Worm (Caenorhabditis elegans) whole organism, dauer: ENCODE data around the gene str-238.
"Not testable (repeated sequence)": the region's sequence is repeated elsewhere in the genome, so short reads cannot be mapped to it uniquely, and the experiment has no call there.

Experiments
- unc-62 ChIP-seq: sonication (generic microtip); optimal IDR thresholded peaks from 2 replicates; lab custom pipeline; 2017; ENCODE audit warnings: missing biosample characterization, missing genetic modification reagents, missing genetic modification characterization

str-238 gene

DNA sequence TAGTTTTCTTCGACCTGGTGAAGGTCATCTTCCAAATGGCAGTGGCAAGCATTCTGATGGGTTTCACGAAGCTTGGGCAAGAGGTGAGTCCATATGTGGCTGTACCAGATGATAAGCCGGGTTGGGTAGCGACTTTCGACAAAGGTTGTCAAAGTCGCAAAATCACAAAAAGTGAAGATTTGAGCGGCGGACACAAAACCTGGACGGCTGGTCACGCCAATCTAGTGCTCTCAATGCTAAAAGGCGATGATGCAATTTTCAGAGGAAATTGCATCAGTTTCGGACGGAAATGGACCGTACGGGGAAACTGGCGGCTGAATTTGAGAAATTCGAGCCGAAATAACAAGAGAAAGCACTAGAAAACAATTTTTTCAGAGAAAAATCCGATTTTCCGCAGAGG lies 32.4 kb downstream of the str-238 start:
- no peak for TF ChIP-seq unc-62

DNA sequence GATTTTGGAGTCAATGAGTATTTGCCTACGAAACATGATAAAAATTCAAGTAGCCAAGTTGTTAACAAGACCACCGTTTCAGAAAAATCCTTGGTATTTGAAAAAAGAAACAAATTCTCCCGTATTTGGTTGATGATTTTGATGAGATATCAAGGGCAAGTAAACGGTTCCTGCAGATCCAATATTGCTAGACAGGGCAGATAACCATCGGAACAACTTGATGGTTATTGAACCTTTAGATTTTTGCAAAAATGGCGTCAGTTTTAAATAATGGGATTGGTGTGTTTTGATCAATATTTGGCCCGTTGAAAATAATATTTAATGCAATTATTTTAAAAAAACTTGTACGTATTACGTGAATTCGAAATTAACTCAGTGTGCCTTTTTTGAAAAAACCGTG lies 35.4 kb downstream of the str-238 start:
- TF ChIP-seq unc-62: no peak

DNA sequence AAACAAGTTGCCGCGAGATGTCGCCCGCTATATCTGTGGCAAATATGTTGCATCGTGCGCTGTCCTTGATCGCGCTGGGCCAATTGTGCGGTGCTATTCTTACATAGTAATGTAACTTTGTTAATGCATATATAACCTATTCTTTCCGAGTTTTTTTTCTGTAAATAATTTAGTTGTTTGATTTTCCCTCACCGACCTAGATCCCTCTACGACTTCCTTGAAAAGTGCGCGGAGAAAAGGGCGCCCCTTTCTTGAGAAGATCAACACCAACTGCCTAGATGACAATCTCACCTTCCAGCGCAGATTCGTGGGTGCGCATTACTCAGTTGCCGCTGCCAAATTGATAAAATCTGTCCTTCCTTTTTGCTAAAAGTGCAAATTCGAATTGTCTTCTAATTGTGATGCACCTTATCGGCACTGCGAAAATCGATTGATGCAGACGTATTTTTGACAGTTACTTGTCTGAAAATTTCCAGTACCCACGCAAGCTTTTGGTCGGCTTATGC lies 36.8 kb downstream of the str-238 start:
- no peak for TF ChIP-seq unc-62

DNA sequence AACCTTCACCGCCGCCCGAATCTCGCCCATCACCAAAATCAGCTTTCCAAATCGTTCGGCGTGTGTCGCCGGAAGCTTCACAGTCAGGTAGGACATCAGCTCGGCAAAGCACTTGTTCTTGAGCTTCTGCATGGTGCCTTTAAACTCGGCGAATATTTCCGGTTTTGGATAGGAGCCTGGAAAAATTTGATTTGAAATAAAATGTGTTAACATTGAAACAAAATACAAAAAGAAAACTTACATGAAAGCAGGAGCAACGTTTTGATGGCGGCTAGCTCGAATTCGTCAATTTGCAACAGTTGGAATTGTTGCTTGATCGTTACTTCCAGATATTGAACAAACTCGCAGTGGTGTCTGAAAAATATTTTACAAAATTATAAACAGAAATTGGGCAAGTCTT lies 37.9 kb downstream of the str-238 start:
- TF ChIP-seq unc-62: no peak

DNA sequence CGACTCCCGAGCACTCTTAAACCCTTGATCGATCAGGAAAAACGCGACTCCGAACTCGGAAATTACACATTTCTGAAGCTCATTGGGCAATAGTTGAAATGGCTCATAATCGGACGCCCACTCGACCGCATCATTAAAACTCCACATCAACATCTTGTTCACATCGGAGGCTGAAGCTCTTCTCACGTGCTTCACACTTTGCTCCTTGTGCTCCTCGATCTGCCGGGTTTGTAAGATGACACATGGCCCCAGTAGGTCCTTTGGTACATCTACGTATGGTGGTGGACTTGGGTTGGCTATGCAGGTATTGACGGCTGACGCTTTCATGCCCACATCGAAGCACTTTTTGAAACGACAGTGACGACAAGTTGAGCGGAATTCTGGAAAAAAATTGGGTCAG lies 38.6 kb downstream of the str-238 start:
- no peak for TF ChIP-seq unc-62

DNA sequence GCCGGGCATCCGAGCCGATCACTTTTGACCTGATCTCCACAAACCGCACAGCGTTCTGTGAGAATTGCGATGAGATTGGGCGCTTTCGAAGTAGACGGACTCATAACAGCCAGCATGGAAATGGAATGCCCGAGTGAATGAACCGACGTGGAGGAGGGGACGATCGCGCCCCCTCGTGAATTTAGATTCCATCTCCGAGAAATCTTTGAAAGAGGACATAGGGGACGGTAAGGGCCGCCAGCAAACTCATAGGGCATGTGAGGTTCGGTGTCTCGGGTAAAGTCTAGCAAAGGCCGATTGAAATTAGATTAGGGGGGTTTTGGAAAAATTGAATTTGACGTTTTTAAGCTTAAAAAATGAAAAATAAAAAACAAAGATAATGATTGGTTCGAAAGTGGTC lies 39.7 kb downstream of the str-238 start, which contains the start of gene nhr-270:
nhr-270 (minus strand) TSS at position 257 of the 400 bp plus-strand sequence.
- TF ChIP-seq unc-62: no peak

DNA sequence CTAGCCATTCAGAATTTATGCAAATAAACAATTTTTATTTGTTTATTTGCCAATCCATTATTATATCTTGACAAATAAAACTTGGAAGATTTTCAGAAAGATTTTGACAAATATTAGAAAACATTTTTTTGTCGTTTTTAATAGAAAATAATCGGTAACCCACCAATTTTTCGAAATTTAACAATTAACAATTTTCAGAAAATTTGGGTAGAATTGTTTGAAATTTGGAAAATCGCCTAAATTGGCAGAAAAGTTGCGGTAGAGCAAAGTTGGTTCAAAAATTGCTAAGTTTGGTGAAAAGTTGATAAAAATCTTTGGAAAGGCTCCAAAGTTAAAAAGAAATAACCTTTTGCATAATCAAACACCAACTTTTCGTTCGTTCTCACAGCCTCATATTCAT lies 43.4 kb downstream of the str-238 start:
- no peak for TF ChIP-seq unc-62

- TF ChIP-seq unc-62: no peak
Measured at ce11 chrV:810281-810862, 45.5 kb downstream of the str-238 start, which contains the start of gene R13D11.4. TSS of gene R13D11.4 (plus strand) at chrV:810812.

- TF ChIP-seq unc-62: no peak
Measured at ce11 chrV:813101-813500, 48.3 kb downstream of the str-238 start, which contains the start of gene R13D11.10. TSS of gene R13D11.10 (minus strand) at chrV:813201.

DNA sequence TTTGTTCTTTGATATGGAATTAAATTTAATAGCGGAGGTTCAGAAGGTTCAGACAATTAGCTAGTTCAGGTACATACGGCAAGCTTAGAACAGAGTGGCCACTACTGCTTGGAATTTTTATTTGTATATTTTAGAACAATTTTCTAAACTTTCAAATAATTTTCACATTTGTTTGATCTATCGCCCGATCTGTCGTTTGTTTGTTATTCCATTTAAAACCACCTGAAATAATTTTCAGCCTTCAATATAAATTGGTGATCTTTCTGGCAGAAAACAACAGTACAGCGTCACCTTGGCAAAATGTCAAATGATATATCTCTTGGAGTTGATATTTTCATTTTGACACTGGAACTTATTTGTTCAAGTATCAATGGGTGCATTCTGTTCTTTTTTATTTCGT lies 49.9 kb downstream of the str-238 start, which contains the start of gene R13D11.3:
R13D11.3 (plus strand) TSS at position 301 of the 400 bp plus-strand sequence.
- TF ChIP-seq unc-62: no peak

- no peak for TF ChIP-seq unc-62
Measured at ce11 chrV:817182-817581, 52.4 kb downstream of the str-238 start, which contains the start of gene R13D11.1. TSS of gene R13D11.1 (plus strand) at chrV:817482.

- not testable (repeated sequence) for TF ChIP-seq unc-62
Measured at ce11 chrV:820629-821028, 55.8 kb downstream of the str-238 start, which contains the start of gene srx-32. TSS of gene srx-32 (minus strand) at chrV:820729.
